Worm (Caenorhabditis elegans): ENCODE results near the gene aat-7.

DNA sequence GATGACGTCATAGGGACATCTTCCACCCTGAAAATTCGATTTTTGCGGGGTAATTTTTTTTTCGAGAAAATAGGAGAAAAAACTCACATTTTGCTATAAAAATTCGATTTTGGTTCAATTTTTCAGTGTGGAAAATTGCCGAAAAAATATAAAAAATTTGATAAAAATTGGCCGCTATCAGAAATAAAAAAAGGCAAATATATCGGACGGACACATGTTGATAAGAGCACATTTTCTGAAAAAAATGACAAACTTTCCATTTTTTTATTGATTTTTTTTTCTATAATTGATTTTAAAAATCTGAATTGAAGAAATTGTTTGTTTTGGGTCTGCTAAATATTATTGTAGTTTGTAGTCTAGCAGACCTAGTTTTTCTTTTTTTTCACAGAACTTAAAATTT is 31.2 kb upstream of the aat-7 start, which contains the start of gene C13A10.1:
- no peak for TF ChIP-seq ces-1 (GFP tag; optimal IDR thresholded peaks at IDR 0.05)
- no peak for TF ChIP-seq fos-1 (tag; optimal IDR thresholded peaks at IDR 0.05)
- no peak for TF ChIP-seq hlh-11 (tag; optimal IDR thresholded peaks at IDR 0.05)
